Fruit fly (Drosophila melanogaster) whole organism, adult: ENCODE measurements around the gene CG43680.
A peak's percentile ranks its signal among the peaks of the same experiment; 100 is the strongest.

ENCODE experiments used
- CG11617 ChIP-seq: fragments of 200-800 bp; sonication (Bioruptor generic); optimal IDR thresholded peaks from 2 replicates; lab custom pipeline; 2017; ENCODE audit warnings: mild to moderate bottlenecking, missing biosample characterization, missing genetic modification reagents, missing genetic modification characterization
- CG12768 ChIP-seq: fragments of 200-800 bp; sonication (Bioruptor generic); optimal IDR thresholded peaks from 2 replicates; lab custom pipeline; 2017; ENCODE audit warnings: missing biosample characterization, missing genetic modification characterization, mild to moderate bottlenecking, moderate library complexity, missing genetic modification reagents
- CG14711 ChIP-seq: fragments of 200-800 bp; sonication (Bioruptor generic); optimal IDR thresholded peaks from 2 replicates; lab custom pipeline; 2018; ENCODE audit warnings: missing biosample characterization, mild to moderate bottlenecking, missing genetic modification characterization, moderate library complexity
- CG1620 ChIP-seq: fragments of 200-800 bp; sonication (Bioruptor generic); optimal IDR thresholded peaks from 2 replicates; lab custom pipeline; 2016; ENCODE audit warnings: missing biosample characterization, missing genetic modification characterization
- CG33017 ChIP-seq: fragments of 200-800 bp; sonication (Bioruptor generic); optimal IDR thresholded peaks from 2 replicates; lab custom pipeline; 2018; ENCODE audit warnings: missing biosample characterization, mild to moderate bottlenecking, missing genetic modification characterization, moderate library complexity
- CG5204 ChIP-seq: fragments of 200-800 bp; sonication (Bioruptor generic); optimal IDR thresholded peaks from 2 replicates; lab custom pipeline; 2016; ENCODE audit warnings: missing biosample characterization, missing genetic modification characterization
- CG7045 ChIP-seq: fragments of 200-800 bp; sonication (Bioruptor generic); optimal IDR thresholded peaks from 2 replicates; lab custom pipeline; 2017; ENCODE audit warnings: missing biosample characterization, mild to moderate bottlenecking, missing genetic modification characterization
- CG7101 ChIP-seq: fragments of 200-800 bp; sonication (Bioruptor generic); optimal IDR thresholded peaks from 2 replicates; lab custom pipeline; 2018; ENCODE audit warnings: missing biosample characterization, mild to moderate bottlenecking, missing genetic modification characterization, moderate library complexity
- Clk ChIP-seq: fragments of 200-800 bp; sonication (Bioruptor generic); optimal IDR thresholded peaks from 2 replicates; lab custom pipeline; 2017; ENCODE audit warnings: missing biosample characterization, missing genetic modification characterization
- Crg-1 ChIP-seq: fragments of 200-800 bp; sonication (Bioruptor generic); optimal IDR thresholded peaks from 2 replicates; lab custom pipeline; 2016; ENCODE audit warnings: missing biosample characterization, missing genetic modification characterization
- Hr96 ChIP-seq: fragments of 200-800 bp; sonication (Bioruptor generic); optimal IDR thresholded peaks from 2 replicates; lab custom pipeline; 2016; ENCODE audit warnings: missing biosample characterization, missing genetic modification characterization
- Mnt ChIP-seq: fragments of 200-800 bp; sonication (Bioruptor generic); optimal IDR thresholded peaks from 2 replicates; lab custom pipeline; 2016; ENCODE audit warnings: missing biosample characterization, mild to moderate bottlenecking, missing genetic modification characterization
- bab1 ChIP-seq: fragments of 200-800 bp; sonication (Bioruptor generic); optimal IDR thresholded peaks from 3 replicates; lab custom pipeline; 2019; ENCODE audit warnings: missing biosample characterization, mild to moderate bottlenecking, missing genetic modification characterization, moderate library complexity
- cic ChIP-seq: fragments of 200-800 bp; sonication (Bioruptor generic); optimal IDR thresholded peaks from 2 replicates; lab custom pipeline; 2017; ENCODE audit warnings: missing biosample characterization, mild to moderate bottlenecking, missing genetic modification characterization, moderate library complexity
- cnc ChIP-seq, 2 experiments: fragments of >200 bp; optimal IDR thresholded peaks; 2 replicates each; lab custom pipeline; 2017
- kay ChIP-seq: fragments of 200-800 bp; sonication (Bioruptor generic); peaks from one replicate; lab custom pipeline; 2016; ENCODE audit warnings: missing biosample characterization, missing genetic modification characterization, borderline replicate concordance
- ovo ChIP-seq: fragments of 200-800 bp; sonication (Bioruptor generic); optimal IDR thresholded peaks from 2 replicates; lab custom pipeline; 2016; ENCODE audit warnings: missing biosample characterization, missing genetic modification characterization
- pad ChIP-seq: fragments of 200-800 bp; sonication (Bioruptor generic); optimal IDR thresholded peaks from 3 replicates; lab custom pipeline; 2017; ENCODE audit warnings: missing biosample characterization, missing genetic modification characterization, mild to moderate bottlenecking, moderate library complexity, missing genetic modification reagents
- tj ChIP-seq: fragments of 200-800 bp; sonication (Bioruptor generic); optimal IDR thresholded peaks from 3 replicates; lab custom pipeline; 2017; ENCODE audit warnings: missing biosample characterization, mild to moderate bottlenecking, missing genetic modification characterization, moderate library complexity
- toe ChIP-seq: fragments of 200-800 bp; sonication (Bioruptor generic); optimal IDR thresholded peaks from 2 replicates; lab custom pipeline; 2016; ENCODE audit warnings: missing biosample characterization, missing genetic modification characterization

The CG43680 gene

DNA sequence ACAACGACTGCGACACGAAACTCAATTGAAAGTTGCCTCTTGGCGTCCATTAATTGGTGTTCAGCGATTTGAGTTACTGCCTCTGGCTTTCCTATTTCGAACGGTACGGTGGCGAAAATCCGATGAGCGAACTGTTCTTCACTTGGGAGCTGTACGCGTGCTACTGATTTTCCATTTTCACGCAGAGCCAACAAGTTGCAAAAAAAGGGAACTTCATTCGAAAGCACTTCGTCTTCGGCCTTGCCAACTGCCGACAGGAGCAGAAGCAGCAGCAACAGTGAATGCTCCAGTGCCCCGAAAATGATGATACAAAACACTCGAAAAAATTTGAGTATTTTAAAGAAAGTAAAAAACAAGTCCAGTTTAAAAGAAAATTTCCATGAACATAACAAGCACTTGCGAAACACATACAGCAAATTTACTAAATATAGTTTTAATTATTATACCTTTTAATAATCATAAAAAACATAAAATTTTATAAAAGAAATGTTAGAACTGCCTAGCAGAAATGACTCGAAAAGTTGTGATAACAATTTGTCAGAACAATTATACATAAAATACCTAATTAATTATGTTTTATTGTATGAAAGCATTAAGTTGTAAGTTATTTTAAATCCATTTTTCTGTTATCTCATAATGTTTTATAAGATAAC is 19.0 kb downstream of the CG43680 start:
- TF ChIP-seq CG7045 (GFP tag; lab: Kevin White, UChicago) = no peak
- TF ChIP-seq pad = no peak
- TF ChIP-seq CG5204 (GFP tag; lab: Kevin White, UChicago) = no peak
- TF ChIP-seq toe (GFP tag; lab: Kevin White, UChicago) = no peak
- no peak for TF ChIP-seq Mnt (GFP tag; lab: Kevin White, UChicago)
- TF ChIP-seq kay (GFP tag; lab: Kevin White, UChicago) = no peak
- TF ChIP-seq cnc (optimal IDR thresholded peaks at IDR 0.05; lab: Kevin White, UChicago) = no peak
- no peak for TF ChIP-seq bab1
- no peak for TF ChIP-seq Hr96 (GFP tag; lab: Kevin White, UChicago)
- no peak for TF ChIP-seq Clk
- TF ChIP-seq ovo (GFP tag; lab: Kevin White, UChicago) = no peak
- TF ChIP-seq CG7101 = no peak
- TF ChIP-seq CG33017 (tag; lab: Kevin White, UChicago) = no peak
- TF ChIP-seq tj = no peak
- TF ChIP-seq cic (GFP tag; lab: Kevin White, UChicago) = no peak
- no peak for TF ChIP-seq CG14711
- no peak for TF ChIP-seq CG1620 (GFP tag; lab: Kevin White, UChicago)

- TF ChIP-seq cnc (optimal IDR thresholded peaks at IDR 0.05; lab: Kevin White, UChicago) (no peak), pad (no peak)
Observed at dm6 chr3L:15031773-15032172, 21.4 kb downstream of the CG43680 start.

DNA sequence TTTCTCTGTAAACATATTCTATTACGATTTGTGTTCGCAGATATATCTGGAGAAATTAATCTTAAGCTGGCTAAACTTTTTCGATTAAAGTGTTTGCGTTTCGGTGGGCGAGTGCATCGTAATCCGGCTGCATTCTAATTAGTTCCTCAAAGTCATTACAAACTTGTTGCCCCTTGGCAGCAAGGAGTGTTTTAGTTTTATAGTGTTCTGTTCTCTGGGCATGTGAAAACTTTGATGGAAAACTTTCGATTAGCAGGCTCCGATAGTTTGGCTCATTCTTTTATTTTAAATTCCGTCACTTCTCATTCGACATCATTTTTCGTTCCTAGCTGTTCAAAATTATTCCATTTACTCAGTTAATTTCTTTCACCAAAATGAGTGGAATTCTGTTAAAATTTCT is 30.0 kb downstream of the CG43680 start, which contains the start of gene CG32148:
Gene CG32148, plus strand, starts transcription at position 301 of the 400 bp plus-strand sequence.
- no peak for TF ChIP-seq tj
- TF ChIP-seq CG1620 (GFP tag; lab: Kevin White, UChicago) = no peak
- TF ChIP-seq CG14711 = no peak
- TF ChIP-seq Crg-1 (GFP tag; lab: Kevin White, UChicago) = no peak
- TF ChIP-seq CG12768 (GFP tag; lab: Kevin White, UChicago) = no peak
- TF ChIP-seq toe (GFP tag; lab: Kevin White, UChicago) = no peak
- no peak for TF ChIP-seq CG33017 (tag; lab: Kevin White, UChicago)
- TF ChIP-seq cnc (optimal IDR thresholded peaks at IDR 0.05; lab: Kevin White, UChicago) = no peak
- TF ChIP-seq CG5204 (GFP tag; lab: Kevin White, UChicago) = no peak
- no peak for TF ChIP-seq Mnt (GFP tag; lab: Kevin White, UChicago)
- no peak for TF ChIP-seq CG7101
- TF ChIP-seq Clk = no peak
- TF ChIP-seq CG7045 (GFP tag; lab: Kevin White, UChicago) = no peak
- no peak for TF ChIP-seq pad
- no peak for TF ChIP-seq Hr96 (GFP tag; lab: Kevin White, UChicago)
- TF ChIP-seq kay (GFP tag; lab: Kevin White, UChicago) = no peak
- TF ChIP-seq cic (GFP tag; lab: Kevin White, UChicago) = no peak

- TF ChIP-seq CG11617 (GFP tag; lab: Kevin White, UChicago) = no peak
- no peak for TF ChIP-seq CG7101
- TF ChIP-seq ovo (GFP tag; lab: Kevin White, UChicago) = no peak
- no peak for TF ChIP-seq CG12768 (GFP tag; lab: Kevin White, UChicago)
- TF ChIP-seq CG33017 (tag; lab: Kevin White, UChicago) = no peak
- no peak for TF ChIP-seq CG1620 (GFP tag; lab: Kevin White, UChicago)
- no peak for TF ChIP-seq tj
- no peak for TF ChIP-seq Clk
- TF ChIP-seq cic (GFP tag; lab: Kevin White, UChicago) = no peak
- no peak for TF ChIP-seq CG7045 (GFP tag; lab: Kevin White, UChicago)
- no peak for TF ChIP-seq toe (GFP tag; lab: Kevin White, UChicago)
- no peak for TF ChIP-seq CG5204 (GFP tag; lab: Kevin White, UChicago)
- no peak for TF ChIP-seq Hr96 (GFP tag; lab: Kevin White, UChicago)
- TF ChIP-seq bab1 = no peak
- TF ChIP-seq cnc (optimal IDR thresholded peaks at IDR 0.05; lab: Kevin White, UChicago) = no peak
- TF ChIP-seq Crg-1 (GFP tag; lab: Kevin White, UChicago) = no peak
Observed at dm6 chr3L:15021008-15021407, 32.1 kb downstream of the CG43680 start.

DNA sequence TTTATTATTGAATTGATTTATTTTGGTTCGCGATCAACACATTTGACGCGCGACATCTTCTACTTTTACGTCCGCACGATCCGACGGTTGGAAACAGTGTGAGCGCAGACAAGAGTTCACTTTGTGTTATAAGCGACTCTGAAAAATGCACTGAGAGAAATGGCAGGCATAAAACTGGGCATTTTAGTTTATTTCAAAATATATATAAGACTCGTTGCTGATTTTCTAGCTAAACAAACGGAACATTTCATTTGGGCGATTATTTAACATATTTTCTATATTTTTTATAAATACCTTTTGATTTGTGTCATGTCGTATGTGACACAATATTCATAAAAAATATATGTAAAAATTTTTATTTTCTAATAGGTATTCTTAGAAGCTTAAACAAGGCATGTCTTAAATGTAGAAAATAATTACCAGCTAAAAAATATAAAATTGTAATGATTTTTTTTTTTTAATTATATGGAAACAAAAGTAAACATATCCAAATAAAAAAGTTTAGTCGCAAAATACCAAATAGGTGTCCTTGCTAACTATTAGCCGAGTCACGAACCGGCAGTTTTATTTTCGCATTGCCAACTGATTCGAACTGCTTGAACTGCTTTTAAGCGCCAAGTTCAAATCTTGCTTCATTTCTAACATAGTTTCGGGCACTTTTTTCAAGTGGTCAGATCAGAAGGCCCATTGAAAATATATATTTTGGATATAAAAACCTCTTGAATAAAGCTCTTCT is 39.0 kb downstream of the CG43680 start, which contains the start of gene Reck:
Gene Reck, minus strand, starts transcription at position 106 of the 736 bp plus-strand sequence.
- TF ChIP-seq CG7101 (no peak), cnc (optimal IDR thresholded peaks at IDR 0.05; lab: Kevin White, UChicago) (no peak), CG5204 (GFP tag; lab: Kevin White, UChicago) (no peak), CG12768 (GFP tag; lab: Kevin White, UChicago) (peak; percentile 46), tj (no peak), CG1620 (GFP tag; lab: Kevin White, UChicago) (no peak)

DNA sequence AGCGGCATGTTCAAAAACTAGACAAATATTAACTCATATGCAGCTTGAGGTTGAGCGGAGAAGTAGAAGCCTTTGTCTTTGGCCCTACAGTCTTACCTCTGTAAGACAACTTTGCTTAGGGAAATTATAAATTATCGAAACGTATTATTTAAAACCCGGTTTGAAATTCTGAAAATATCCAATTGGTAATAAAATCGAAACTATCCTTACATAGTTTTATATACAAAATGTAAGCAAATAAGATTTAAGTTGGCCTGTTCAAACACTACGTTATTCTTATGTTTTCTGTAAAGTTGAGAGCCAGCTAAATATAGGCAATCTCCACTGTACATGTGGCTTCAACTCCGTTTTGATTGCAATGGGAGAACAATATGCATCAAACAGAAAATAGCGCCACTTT is 39.9 kb downstream of the CG43680 start:
- no peak for TF ChIP-seq CG7045 (GFP tag; lab: Kevin White, UChicago)
